Fruit fly (Drosophila melanogaster) whole organism, wandering third instar larva: Measurements from ENCODE around the gene Rac2.

Experiments used
- Abd-B ChIP-seq: fragments of >200 bp; optimal IDR thresholded peaks from 2 replicates; lab custom pipeline; 2017; ENCODE audit warnings: missing biosample characterization, missing genetic modification characterization
- Dif ChIP-seq: fragments of 200-275, 200-300 bp; sonication (Bioruptor generic); optimal IDR thresholded peaks from 2 replicates; lab custom pipeline; 2018; ENCODE audit warnings: missing biosample characterization, missing genetic modification characterization; ENCODE audit not compliant: partially characterized antibody
- GATAd ChIP-seq: sonication (Bioruptor generic); optimal IDR thresholded peaks from 2 replicates; lab custom pipeline; 2016; ENCODE audit warnings: missing biosample characterization, missing genetic modification characterization
- Hr83 ChIP-seq: fragments of 200-300 bp; sonication (Bioruptor generic); optimal IDR thresholded peaks from 2 replicates; lab custom pipeline; 2016; ENCODE audit warnings: missing biosample characterization, mild to moderate bottlenecking, missing genetic modification characterization, moderate library complexity; ENCODE audit not compliant: poor library complexity, severe bottlenecking
- Myc ChIP-seq: fragments of >200 bp; optimal IDR thresholded peaks from 2 replicates; lab custom pipeline; 2017
- brk ChIP-seq: fragments of 200-800 bp; sonication (Bioruptor generic); optimal IDR thresholded peaks from 2 replicates; lab custom pipeline; 2016; ENCODE audit warnings: missing biosample characterization, mild to moderate bottlenecking, missing genetic modification characterization
- dmrt93B ChIP-seq: fragments of 200-800 bp; sonication (Bioruptor generic); optimal IDR thresholded peaks from 2 replicates; lab custom pipeline; 2018; ENCODE audit warnings: missing biosample characterization, mild to moderate bottlenecking, missing genetic modification characterization
- dsf ChIP-seq: sonication (Bioruptor generic); optimal IDR thresholded peaks from 2 replicates; lab custom pipeline; 2016; ENCODE audit warnings: missing biosample characterization, missing genetic modification characterization, borderline replicate concordance
- h ChIP-seq: fragments of 200-800 bp; sonication (Bioruptor generic); optimal IDR thresholded peaks from 3 replicates; lab custom pipeline; 2016; ENCODE audit warnings: missing biosample characterization, mild to moderate bottlenecking, missing genetic modification characterization
- lola ChIP-seq: fragments of >200 bp; optimal IDR thresholded peaks from 2 replicates; lab custom pipeline; 2017; ENCODE audit warnings: missing biosample characterization, missing genetic modification characterization
- pan ChIP-seq: fragments of >200 bp; optimal IDR thresholded peaks from 2 replicates; lab custom pipeline; 2017
- psq ChIP-seq: fragments of 200-800 bp; sonication (Bioruptor generic); optimal IDR thresholded peaks from 3 replicates; lab custom pipeline; 2017; ENCODE audit warnings: missing biosample characterization, mild to moderate bottlenecking, missing genetic modification characterization, moderate library complexity
- sv ChIP-seq: fragments of 200-800 bp; sonication (Bioruptor generic); optimal IDR thresholded peaks from 3 replicates; lab custom pipeline; 2016; ENCODE audit warnings: missing biosample characterization, missing genetic modification characterization
- usp ChIP-seq: fragments of >200 bp; optimal IDR thresholded peaks from 2 replicates; lab custom pipeline; 2017; ENCODE audit warnings: missing biosample characterization, missing genetic modification characterization

dm6 chr3L:7471259-7471658 is 36.3 kb upstream of the Rac2 start, which contains the start of gene CG8541:
- TF ChIP-seq pan (lab: Kevin White, UChicago) (no peak), h (GFP tag; lab: Kevin White, UChicago) (no peak), brk (GFP tag; lab: Kevin White, UChicago) (no peak), Abd-B (GFP tag; lab: Kevin White, UChicago) (no peak), psq (no peak), dsf (no peak), usp (GFP tag; lab: Kevin White, UChicago) (no peak), Myc (lab: Kevin White, UChicago) (no peak), dmrt93B (no peak), Hr83 (no peak), Dif (GFP tag; lab: Kevin White, UChicago) (no peak), GATAd (GFP tag; lab: Kevin White, UChicago) (no peak), sv (GFP tag; lab: Kevin White, UChicago) (no peak), lola (GFP tag; lab: Kevin White, UChicago) (no peak)
